Fruit fly (Drosophila melanogaster): ENCODE measurements around the gene CG9676.

DNA sequence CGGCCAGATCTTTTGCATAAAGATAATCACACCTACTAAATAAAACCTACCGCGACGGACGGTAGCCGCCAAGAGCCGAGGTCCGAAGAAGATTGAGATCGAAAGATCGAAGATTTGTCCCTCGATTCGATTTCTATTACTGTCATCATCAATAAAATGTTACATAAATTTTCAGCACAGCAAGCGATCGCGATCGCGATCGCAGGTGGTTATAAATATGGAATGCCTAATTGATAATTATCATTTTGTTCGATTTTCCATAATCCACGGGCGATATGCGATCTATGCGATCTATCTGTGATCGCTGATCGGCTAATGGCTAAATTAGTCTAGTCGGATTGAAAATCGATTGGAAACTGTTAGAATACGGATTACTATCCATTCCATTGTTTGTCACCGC is 33.3 kb upstream of the CG9676 start:
- TF ChIP-seq CG4496 (GFP tag; IDR thresholded peaks at IDR 0.05) (no peak), Pif1B (GFP tag; optimal IDR thresholded peaks at IDR 0.05) (no peak), CG17806 (tag; optimal IDR thresholded peaks at IDR 0.05) (no peak), CG9948 (tag; optimal IDR thresholded peaks at IDR 0.05) (no peak), CG8159 (tag; optimal IDR thresholded peaks at IDR 0.05) (no peak), CG14655 (GFP tag; optimal IDR thresholded peaks at IDR 0.05) (no peak), EcR (GFP tag; optimal IDR thresholded peaks at IDR 0.05) (no peak), CG8301 (tag; optimal IDR thresholded peaks at IDR 0.05) (no peak), D1 (tag; optimal IDR thresholded peaks at IDR 0.05) (no peak), CG32121 (GFP tag; IDR thresholded peaks at IDR 0.05) (no peak), gl (tag; optimal IDR thresholded peaks at IDR 0.05) (no peak), rn (GFP tag; IDR thresholded peaks at IDR 0.05) (no peak)

All from whole organism, pupa.